Fruit fly (Drosophila melanogaster) whole organism, embryonic: ENCODE measurements around the gene CG9222.

ENCODE experiments used
- Adf1 ChIP-seq: fragments of 200-800 bp; sonication (Bioruptor generic); IDR thresholded peaks from 2 replicates; pipeline ENCODE4 v1.3.6; 2022; ENCODE audit warnings: missing biosample characterization, missing genetic modification characterization
- B-H2 ChIP-seq: fragments of 200-800 bp; sonication (Bioruptor generic); optimal IDR thresholded peaks from 2 replicates; lab custom pipeline; 2018; ENCODE audit warnings: missing biosample characterization, mild to moderate bottlenecking, missing genetic modification characterization
- C15 ChIP-seq: fragments of 200-800 bp; sonication (Bioruptor generic); IDR thresholded peaks from 3 replicates; pipeline ENCODE4 v1.3.6; 2022; ENCODE audit warnings: missing biosample characterization, missing genetic modification characterization
- CG11456 ChIP-seq: fragments of 200-800 bp; sonication (Bioruptor generic); IDR thresholded peaks from 3 replicates; pipeline ENCODE4 v1.3.6; 2022; ENCODE audit warnings: missing biosample characterization, missing genetic modification characterization
- CG11560 ChIP-seq: fragments of 200-800 bp; sonication (Bioruptor generic); IDR thresholded peaks from 3 replicates; pipeline ENCODE4 v1.3.6; 2022; ENCODE audit warnings: missing biosample characterization, missing genetic modification characterization
- CG12391 ChIP-seq: fragments of 200-800 bp; sonication (Bioruptor generic); optimal IDR thresholded peaks from 3 replicates; lab custom pipeline; 2018; ENCODE audit warnings: missing biosample characterization, mild to moderate bottlenecking, missing genetic modification characterization, moderate library complexity
- CG14050 ChIP-seq: fragments of 200-800 bp; sonication (Bioruptor generic); IDR thresholded peaks from 3 replicates; pipeline ENCODE4 v1.3.6; 2022; ENCODE audit warnings: missing biosample characterization, missing genetic modification characterization
- CG14441 ChIP-seq: fragments of 200-800 bp; sonication (Bioruptor generic); IDR thresholded peaks from 2 replicates; pipeline ENCODE4 v1.3.6; 2022; ENCODE audit warnings: missing biosample characterization, missing genetic modification characterization
- CG15011 ChIP-seq: fragments of 200-800 bp; sonication (Bioruptor generic); optimal IDR thresholded peaks from 3 replicates; lab custom pipeline; 2018; ENCODE audit warnings: missing biosample characterization, mild to moderate bottlenecking, missing genetic modification characterization
- CG1603 ChIP-seq: fragments of 200-800 bp; sonication (Bioruptor generic); optimal IDR thresholded peaks from 2 replicates; lab custom pipeline; 2019; ENCODE audit warnings: missing biosample characterization, mild to moderate bottlenecking, missing genetic modification characterization, moderate library complexity
- CG17385 ChIP-seq: fragments of 200-800 bp; sonication (Bioruptor generic); optimal IDR thresholded peaks from 3 replicates; lab custom pipeline; 2018; ENCODE audit warnings: missing biosample characterization, mild to moderate bottlenecking, missing genetic modification characterization
- CG17568 ChIP-seq: fragments of 200-800 bp; sonication (Bioruptor generic); optimal IDR thresholded peaks from 2 replicates; lab custom pipeline; 2018; ENCODE audit warnings: missing biosample characterization, mild to moderate bottlenecking, missing genetic modification characterization, moderate library complexity
- CG18764 ChIP-seq: fragments of 200-800 bp; sonication (Bioruptor generic); optimal IDR thresholded peaks from 3 replicates; lab custom pipeline; 2016; ENCODE audit warnings: missing biosample characterization, missing genetic modification characterization
- CG2199 ChIP-seq: fragments of 200-800 bp; sonication (Bioruptor generic); IDR thresholded peaks from 3 replicates; pipeline ENCODE4 v1.3.6; 2022; ENCODE audit warnings: missing biosample characterization, missing genetic modification characterization
- CG32532 ChIP-seq: fragments of 200-800 bp; sonication (Bioruptor generic); IDR thresholded peaks from 2 replicates; pipeline ENCODE4 v1.3.6; 2022; ENCODE audit warnings: missing biosample characterization, missing genetic modification characterization
- CG32772 ChIP-seq: fragments of 200-800 bp; sonication (Bioruptor generic); IDR thresholded peaks from 2 replicates; pipeline ENCODE4 v1.3.6; 2022; ENCODE audit warnings: missing biosample characterization, missing genetic modification characterization
- CG34376 ChIP-seq: fragments of 200-800 bp; sonication (Bioruptor generic); optimal IDR thresholded peaks from 2 replicates; lab custom pipeline; 2018; ENCODE audit warnings: missing biosample characterization, mild to moderate bottlenecking, missing genetic modification characterization
- CG6683 ChIP-seq: fragments of 200-800 bp; sonication (Bioruptor generic); optimal IDR thresholded peaks from 2 replicates; lab custom pipeline; 2017; ENCODE audit warnings: missing biosample characterization, mild to moderate bottlenecking, missing genetic modification characterization, missing genetic modification reagents
- CG7745 ChIP-seq: fragments of 200-800 bp; sonication (Bioruptor generic); optimal IDR thresholded peaks from 2 replicates; lab custom pipeline; 2018; ENCODE audit warnings: missing biosample characterization, mild to moderate bottlenecking, missing genetic modification characterization, moderate library complexity
- CHES-1-like ChIP-seq: fragments of 200-800 bp; sonication (Bioruptor generic); optimal IDR thresholded peaks from 2 replicates; lab custom pipeline; 2016; ENCODE audit warnings: missing biosample characterization, missing genetic modification characterization
- Dek ChIP-seq: fragments of 200-800 bp; sonication (Bioruptor generic); optimal IDR thresholded peaks from 3 replicates; lab custom pipeline; 2019; ENCODE audit warnings: missing biosample characterization, mild to moderate bottlenecking, missing genetic modification characterization, moderate library complexity
- Dp ChIP-seq: fragments of 200-800 bp; sonication (Bioruptor generic); optimal IDR thresholded peaks from 2 replicates; lab custom pipeline; 2018; ENCODE audit warnings: missing biosample characterization, mild to moderate bottlenecking, missing genetic modification characterization, moderate library complexity
- E2f1 ChIP-seq: fragments of 200-800 bp; sonication (Bioruptor generic); IDR thresholded peaks from 2 replicates; pipeline ENCODE4 v1.3.6; 2022; ENCODE audit warnings: missing biosample characterization, missing genetic modification characterization
- Hey ChIP-seq: fragments of 200-800 bp; sonication (Bioruptor generic); optimal IDR thresholded peaks from 3 replicates; lab custom pipeline; 2018; ENCODE audit warnings: missing biosample characterization, mild to moderate bottlenecking, missing genetic modification characterization
- Max ChIP-seq: fragments of 200-800 bp; sonication (Bioruptor generic); optimal IDR thresholded peaks from 2 replicates; lab custom pipeline; 2016; ENCODE audit warnings: missing biosample characterization, mild to moderate bottlenecking, missing genetic modification characterization
- Myb ChIP-seq: fragments of 200-800 bp; sonication (Bioruptor generic); optimal IDR thresholded peaks from 2 replicates; lab custom pipeline; 2016; ENCODE audit warnings: missing biosample characterization, missing genetic modification characterization
- Oli ChIP-seq: fragments of 200-800 bp; sonication (Bioruptor generic); optimal IDR thresholded peaks from 2 replicates; lab custom pipeline; 2018; ENCODE audit warnings: missing biosample characterization, mild to moderate bottlenecking, missing genetic modification characterization, moderate library complexity
- Scr ChIP-seq: fragments of 200-800 bp; sonication (Bioruptor generic); IDR thresholded peaks from 2 replicates; pipeline ENCODE4 v1.3.6; 2022; ENCODE audit warnings: missing biosample characterization, missing genetic modification characterization; ENCODE audit not compliant: partially characterized antibody
- Usf ChIP-seq: fragments of 200-800 bp; sonication (Bioruptor generic); optimal IDR thresholded peaks from 2 replicates; lab custom pipeline; 2017; ENCODE audit warnings: missing genotype, missing biosample characterization, missing genetic modification characterization
- ab ChIP-seq: fragments of 200-800 bp; sonication (Bioruptor generic); optimal IDR thresholded peaks from 2 replicates; lab custom pipeline; 2016; ENCODE audit warnings: missing biosample characterization, missing genetic modification characterization
- ara ChIP-seq: fragments of 200-800 bp; sonication (Bioruptor generic); IDR thresholded peaks from 2 replicates; pipeline ENCODE4 v1.3.6; 2022; ENCODE audit warnings: missing biosample characterization, missing genetic modification characterization
- ash1 ChIP-seq: fragments of 200-800 bp; sonication (Bioruptor generic); optimal IDR thresholded peaks from 2 replicates; lab custom pipeline; 2018; ENCODE audit warnings: missing biosample characterization, mild to moderate bottlenecking, missing genetic modification characterization
- bigmax ChIP-seq: fragments of 200-800 bp; sonication (Bioruptor generic); optimal IDR thresholded peaks from 2 replicates; lab custom pipeline; 2018; ENCODE audit warnings: missing biosample characterization, mild to moderate bottlenecking, missing genetic modification characterization
- br ChIP-seq: fragments of >200 bp; optimal IDR thresholded peaks from 2 replicates; lab custom pipeline; 2017
- chm ChIP-seq: fragments of 200-800 bp; sonication (Bioruptor generic); IDR thresholded peaks from 2 replicates; pipeline ENCODE4 v1.3.6; 2022; ENCODE audit warnings: missing biosample characterization, missing genetic modification characterization
- cwo ChIP-seq: fragments of 200-800 bp; sonication (Bioruptor generic); optimal IDR thresholded peaks from 3 replicates; lab custom pipeline; 2017; ENCODE audit warnings: missing biosample characterization, missing genetic modification characterization, mild to moderate bottlenecking, moderate library complexity, missing genetic modification reagents
- emc ChIP-seq: fragments of 200-800 bp; sonication (Bioruptor generic); optimal IDR thresholded peaks from 2 replicates; lab custom pipeline; 2016; ENCODE audit warnings: missing biosample characterization, missing genetic modification characterization
- exex ChIP-seq: fragments of 200-800 bp; sonication (Bioruptor generic); optimal IDR thresholded peaks from 4 replicates; lab custom pipeline; 2018; ENCODE audit warnings: missing biosample characterization, mild to moderate bottlenecking, missing genetic modification characterization, moderate library complexity
- fu2 ChIP-seq: fragments of 200-800 bp; sonication (Bioruptor generic); optimal IDR thresholded peaks from 2 replicates; lab custom pipeline; 2016; ENCODE audit warnings: missing biosample characterization, missing genetic modification characterization
- ham ChIP-seq: fragments of 200-800 bp; sonication (Bioruptor generic); IDR thresholded peaks from 2 replicates; pipeline ENCODE4 v1.3.6; 2022; ENCODE audit warnings: missing biosample characterization, missing genetic modification characterization
- mam ChIP-seq: fragments of 200-800 bp; sonication (Bioruptor generic); optimal IDR thresholded peaks from 3 replicates; lab custom pipeline; 2016; ENCODE audit warnings: missing biosample characterization, missing genetic modification characterization
- nom ChIP-seq: fragments of 200-800 bp; sonication (Bioruptor generic); optimal IDR thresholded peaks from 2 replicates; lab custom pipeline; 2017; ENCODE audit warnings: missing biosample characterization, missing genetic modification characterization, mild to moderate bottlenecking, moderate library complexity, missing genetic modification reagents
- pho ChIP-seq: fragments of 200-800 bp; sonication (Bioruptor generic); optimal IDR thresholded peaks from 2 replicates; lab custom pipeline; 2016; ENCODE audit warnings: missing biosample characterization, missing genetic modification characterization
- sens ChIP-seq: fragments of 200-800 bp; sonication (Bioruptor generic); peaks from one replicate; lab custom pipeline; 2016; ENCODE audit warnings: missing biosample characterization, missing genetic modification characterization
- slou ChIP-seq: fragments of 200-800 bp; sonication (Bioruptor generic); optimal IDR thresholded peaks from 3 replicates; lab custom pipeline; 2016; ENCODE audit warnings: missing biosample characterization, missing genetic modification characterization
- slp2 ChIP-seq: fragments of 200-800 bp; sonication (Bioruptor generic); optimal IDR thresholded peaks from 2 replicates; lab custom pipeline; 2016; ENCODE audit warnings: missing biosample characterization, missing genetic modification characterization
- sug ChIP-seq: fragments of 200-800 bp; optimal IDR thresholded peaks from 2 replicates; lab custom pipeline; 2019; ENCODE audit warnings: missing biosample characterization, mild to moderate bottlenecking, missing genetic modification characterization, moderate library complexity
- tna ChIP-seq: fragments of 200-800 bp; sonication (Bioruptor generic); IDR thresholded peaks from 2 replicates; pipeline ENCODE4 v1.3.6; 2022; ENCODE audit warnings: missing biosample characterization, missing genetic modification characterization; ENCODE audit not compliant: partially characterized antibody
- unc-4 ChIP-seq: fragments of 200-800 bp; sonication (Bioruptor generic); IDR thresholded peaks from 2 replicates; pipeline ENCODE4 v1.3.6; 2022; ENCODE audit warnings: missing biosample characterization, missing genetic modification characterization; ENCODE audit not compliant: partially characterized antibody
- yki ChIP-seq: fragments of >200 bp; optimal IDR thresholded peaks from 3 replicates; lab custom pipeline; 2018

The CG9222 gene

dm6 chr2L:6178740-6179633 is 48.2 kb downstream of the CG9222 start, which contains the start of gene smal (continued):
- no peak for TF ChIP-seq B-H2 (GFP tag; lab: Kevin White, UChicago)
- TF ChIP-seq E2f1 (GFP tag; lab: Robert Waterston, UW), result peak; percentile 35; the same call in 1 of the 2 replicates
- TF ChIP-seq slp2 (GFP tag; lab: Kevin White, UChicago), result no peak
- peak; percentile 90 for TF ChIP-seq CG2199 (GFP tag; lab: Robert Waterston, UW)
- TF ChIP-seq CG32772 (GFP tag; lab: Robert Waterston, UW), result no peak
- TF ChIP-seq nom, result peak; percentile 19
- no peak for TF ChIP-seq emc (GFP tag; lab: Kevin White, UChicago)
- peak; percentile 86 for TF ChIP-seq sens (GFP tag; lab: Kevin White, UChicago)
- TF ChIP-seq C15 (GFP tag; lab: Robert Waterston, UW), result no peak
- peak; percentile 93 for TF ChIP-seq chm (GFP tag; lab: Robert Waterston, UW)
- TF ChIP-seq yki (lab: Kevin White, UChicago), result no peak
- no peak for TF ChIP-seq CG11560
- no peak for TF ChIP-seq exex (tag; lab: Kevin White, UChicago)
- no peak for TF ChIP-seq Dp (GFP tag; lab: Kevin White, UChicago)
- no peak; the same call in 1 of the 2 replicates for TF ChIP-seq CG32532 (GFP tag; lab: Robert Waterston, UW)
- TF ChIP-seq bigmax, result no peak
- TF ChIP-seq ham (GFP tag; lab: Robert Waterston, UW), result no peak
- no peak for TF ChIP-seq br
- TF ChIP-seq cwo, result no peak
- no peak for TF ChIP-seq CG17568 (GFP tag; lab: Kevin White, UChicago)
- TF ChIP-seq Scr (GFP tag; lab: Robert Waterston, UW), result peak; percentile 34; the same call in 1 of the 2 replicates
- TF ChIP-seq CG1603 (tag; lab: Kevin White, UChicago), result peak; percentile 30
- TF ChIP-seq tna, result 0 out of 2 replicates have a peak, but pooled peaks have one; percentile 48
- TF ChIP-seq unc-4 (GFP tag; lab: Robert Waterston, UW), result no peak
- no peak for TF ChIP-seq sug (tag; lab: Kevin White, UChicago)
- TF ChIP-seq CG18764, result no peak
- TF ChIP-seq Max (GFP tag; lab: Kevin White, UChicago), result no peak
- TF ChIP-seq CG6683, result no peak
- no peak for TF ChIP-seq pho (GFP tag; lab: Kevin White, UChicago)
- TF ChIP-seq fu2 (GFP tag; lab: Kevin White, UChicago), result no peak
- no peak for TF ChIP-seq CG12391 (tag; lab: Kevin White, UChicago)
- 0 out of 2 replicates have a peak, but pooled peaks have one; percentile 12 for TF ChIP-seq Adf1 (GFP tag; lab: Robert Waterston, UW)
- TF ChIP-seq Usf (GFP tag; lab: Kevin White, UChicago), result no peak
- TF ChIP-seq mam (GFP tag; lab: Kevin White, UChicago), result no peak
- no peak for TF ChIP-seq Dek (tag; lab: Kevin White, UChicago)
- no peak for TF ChIP-seq ash1 (GFP tag; lab: Kevin White, UChicago)
- TF ChIP-seq slou (GFP tag; lab: Kevin White, UChicago), result no peak
- TF ChIP-seq CG17385 (GFP tag; lab: Kevin White, UChicago), result peak; percentile 8
- no peak for TF ChIP-seq CG14050 (GFP tag; lab: Robert Waterston, UW)
- no peak for TF ChIP-seq Hey (tag; lab: Kevin White, UChicago)
- no peak for TF ChIP-seq CG34376
- TF ChIP-seq CG14441, result no peak
- TF ChIP-seq Myb (GFP tag; lab: Kevin White, UChicago), result no peak
- no peak for TF ChIP-seq CG15011 (GFP tag; lab: Kevin White, UChicago)
- no peak for TF ChIP-seq CHES-1-like (GFP tag; lab: Kevin White, UChicago)
- TF ChIP-seq ara (GFP tag; lab: Robert Waterston, UW), result no peak
- no peak for TF ChIP-seq ab
- 0 out of 3 replicates have a peak, but pooled peaks have one; percentile 17 for TF ChIP-seq CG11456 (GFP tag; lab: Robert Waterston, UW)
- no peak for TF ChIP-seq CG7745 (tag; lab: Kevin White, UChicago)
- no peak for TF ChIP-seq Oli
